Worm (Caenorhabditis elegans) whole organism, L1 larva: ENCODE data around the gene czw-1.

Experiments
- C04F5.9 ChIP-seq: sonication (generic microtip); optimal IDR thresholded peaks from 2 replicates; lab custom pipeline; 2016; ENCODE audit warnings: missing genetic modification characterization, missing compliant biosample characterization
- C34B4.2 ChIP-seq: sonication (generic microtip); optimal IDR thresholded peaks from 2 replicates; lab custom pipeline; 2017; ENCODE audit warnings: mild to moderate bottlenecking, missing genetic modification characterization, missing compliant biosample characterization
- F16B12.6 ChIP-seq: fragments of 150-350 bp; optimal IDR thresholded peaks from 2 replicates; lab custom pipeline; 2014; ENCODE audit warnings: missing biosample characterization, missing genetic modification characterization
- aly-2 ChIP-seq: fragments of 150-350 bp; optimal IDR thresholded peaks from 2 replicates; lab custom pipeline; 2014; ENCODE audit warnings: missing biosample characterization, missing genetic modification characterization
- ama-1 ChIP-seq: fragments of 150-350 bp; optimal IDR thresholded peaks from 2 replicates; lab custom pipeline; 2014
- blmp-1 ChIP-seq: fragments of 150-350 bp; optimal IDR thresholded peaks from 2 replicates; lab custom pipeline; 2014; ENCODE audit warnings: missing biosample characterization, missing genetic modification characterization
- ceh-8 ChIP-seq: fragments of 200-800 bp; sonication (Bioruptor generic); optimal IDR thresholded peaks from 2 replicates; lab custom pipeline; 2018; ENCODE audit warnings: mild to moderate bottlenecking, missing genetic modification characterization, moderate library complexity, missing compliant biosample characterization
- ceh-82 ChIP-seq, 3 experiments: fragments of 150-350 bp in 1 of 3; sonication (generic microtip) in 2 of 3; optimal IDR thresholded peaks; 2 replicates each; lab custom pipeline; 2014 to 2017; ENCODE audit warnings: missing biosample characterization in 3 of 3, missing genetic modification characterization in 3 of 3
- dpl-1 ChIP-seq, 3 experiments: fragments of 150-350 bp in 2 of 3; sonication (generic microtip) in 1 of 3; optimal IDR thresholded peaks; 2 replicates each; lab custom pipeline; 2014 to 2017; ENCODE audit warnings: missing biosample characterization in 3 of 3, missing genetic modification characterization in 3 of 3, missing genetic modification reagents in 3 of 3
- ets-5 ChIP-seq: fragments of 200-800 bp; sonication (Bioruptor generic); IDR thresholded peaks from 2 replicates; pipeline ENCODE4 v1.3.6; 2022; ENCODE audit warnings: missing genetic modification characterization, missing compliant biosample characterization
- fkh-10 ChIP-seq: sonication (generic microtip); optimal IDR thresholded peaks from 2 replicates; lab custom pipeline; 2017; ENCODE audit warnings: missing biosample characterization, missing genetic modification reagents, missing genetic modification characterization
- fkh-4 ChIP-seq: sonication (generic microtip); optimal IDR thresholded peaks from 2 replicates; lab custom pipeline; 2016; ENCODE audit warnings: missing compliant biosample characterization, missing genetic modification characterization, borderline replicate concordance
- fos-1 ChIP-seq: fragments of 150-350 bp; optimal IDR thresholded peaks from 2 replicates; lab custom pipeline; 2014; ENCODE audit warnings: missing biosample characterization, missing genetic modification characterization
- grh-1 ChIP-seq: fragments of 200-800 bp; sonication (Bioruptor generic); IDR thresholded peaks from 2 replicates; pipeline ENCODE4 v1.3.6; 2022; ENCODE audit warnings: missing genetic modification reagents, missing genetic modification characterization, missing compliant biosample characterization
- isw-1 ChIP-seq: fragments of 200-800 bp; sonication (Bioruptor generic); IDR thresholded peaks from 2 replicates; pipeline ENCODE4 v1.3.6; 2022; ENCODE audit warnings: missing genetic modification characterization, missing compliant biosample characterization
- lin-14 ChIP-seq: fragments of 200-800 bp; sonication (Bioruptor generic); optimal IDR thresholded peaks from 2 replicates; lab custom pipeline; 2018; ENCODE audit warnings: mild to moderate bottlenecking, missing genetic modification characterization, moderate library complexity, missing compliant biosample characterization
- lin-15B ChIP-seq: fragments of 150-350 bp; sonication (generic microtip); optimal IDR thresholded peaks from 3 replicates; lab custom pipeline; 2014; ENCODE audit warnings: missing biosample characterization, missing genetic modification characterization
- lin-35 ChIP-seq, 2 experiments: fragments of 150-350 bp; optimal IDR thresholded peaks; 2 replicates each; lab custom pipeline; 2014; ENCODE audit warnings: missing biosample characterization in 2 of 2, missing genetic modification characterization in 2 of 2, missing genetic modification reagents in 2 of 2
- lin-39 ChIP-seq: fragments of 150-350 bp; optimal IDR thresholded peaks from 2 replicates; lab custom pipeline; 2014; ENCODE audit warnings: missing biosample characterization, missing genetic modification reagents, missing genetic modification characterization
- mef-2 ChIP-seq: fragments of 150-350 bp; optimal IDR thresholded peaks from 2 replicates; lab custom pipeline; 2014; ENCODE audit warnings: missing biosample characterization, missing genetic modification characterization
- nhr-11 ChIP-seq: fragments of 150-350 bp; optimal IDR thresholded peaks from 2 replicates; lab custom pipeline; 2014; ENCODE audit warnings: missing biosample characterization, missing genetic modification characterization
- nhr-19 ChIP-seq: fragments of 200-800 bp; sonication (Bioruptor generic); conservative IDR thresholded peaks from 2 replicates; pipeline ENCODE4 v1.3.6; 2022; ENCODE audit warnings: missing genetic modification characterization, missing compliant biosample characterization
- nhr-28 ChIP-seq: fragments of 150-350 bp; optimal IDR thresholded peaks from 2 replicates; lab custom pipeline; 2014; ENCODE audit warnings: missing biosample characterization, missing genetic modification characterization
- nhr-71 ChIP-seq: sonication (generic microtip); optimal IDR thresholded peaks from 2 replicates; lab custom pipeline; 2016; ENCODE audit warnings: mild to moderate bottlenecking, missing genetic modification characterization, moderate library complexity, missing compliant biosample characterization
- nhr-76 ChIP-seq: sonication (generic microtip); optimal IDR thresholded peaks from 2 replicates; lab custom pipeline; 2017; ENCODE audit warnings: missing biosample characterization, missing genetic modification characterization
- nhr-85 ChIP-seq: sonication (generic microtip); peaks from one replicate; lab custom pipeline; 2016; ENCODE audit warnings: missing genetic modification characterization, inconsistent platforms, missing compliant biosample characterization
- nhr-90 ChIP-seq: sonication (generic microtip); optimal IDR thresholded peaks from 2 replicates; lab custom pipeline; 2016; ENCODE audit warnings: mild to moderate bottlenecking, missing genetic modification characterization, missing compliant biosample characterization; ENCODE audit not compliant: poor library complexity
- pag-3 ChIP-seq: sonication (generic microtip); optimal IDR thresholded peaks from 2 replicates; lab custom pipeline; 2017; ENCODE audit warnings: missing genetic modification characterization, mild to moderate bottlenecking, missing compliant biosample characterization, antibody characterized with exemption, borderline replicate concordance; ENCODE audit not compliant: insufficient read depth
- pqm-1 ChIP-seq: sonication (generic microtip); optimal IDR thresholded peaks from 3 replicates; lab custom pipeline; 2017; ENCODE audit warnings: missing biosample characterization, missing genetic modification characterization
- rnt-1 ChIP-seq: sonication (generic microtip); optimal IDR thresholded peaks from 2 replicates; lab custom pipeline; 2016; ENCODE audit warnings: mild to moderate bottlenecking, missing genetic modification characterization, moderate library complexity, missing compliant biosample characterization
- snpc-4 ChIP-seq: fragments of 150-350 bp; optimal IDR thresholded peaks from 2 replicates; lab custom pipeline; 2014; ENCODE audit warnings: missing biosample characterization, missing genetic modification characterization
- sox-4 ChIP-seq: sonication (generic microtip); optimal IDR thresholded peaks from 2 replicates; lab custom pipeline; 2016; ENCODE audit warnings: missing genetic modification characterization, missing compliant biosample characterization
- sptf-1 ChIP-seq: fragments of 150-350 bp; optimal IDR thresholded peaks from 2 replicates; lab custom pipeline; 2014; ENCODE audit warnings: missing biosample characterization, missing genetic modification characterization
- swsn-7 ChIP-seq: sonication (generic microtip); optimal IDR thresholded peaks from 2 replicates; lab custom pipeline; 2016; ENCODE audit warnings: missing genetic modification characterization, missing compliant biosample characterization
- tbx-2 ChIP-seq: sonication (generic microtip); optimal IDR thresholded peaks from 2 replicates; lab custom pipeline; 2016; ENCODE audit warnings: missing genetic modification characterization, missing compliant biosample characterization
- tlp-1 ChIP-seq: fragments of 150-350 bp; optimal IDR thresholded peaks from 2 replicates; lab custom pipeline; 2014; ENCODE audit warnings: missing biosample characterization, missing genetic modification characterization
- unc-130 ChIP-seq: fragments of 150-350 bp; optimal IDR thresholded peaks from 2 replicates; lab custom pipeline; 2017; ENCODE audit warnings: missing biosample characterization, missing genetic modification characterization, inconsistent platforms
- unc-86 ChIP-seq: sonication (generic microtip); optimal IDR thresholded peaks from 2 replicates; lab custom pipeline; 2016; ENCODE audit warnings: missing genetic modification characterization, missing compliant biosample characterization
- vab-15 ChIP-seq: sonication (generic microtip); optimal IDR thresholded peaks from 2 replicates; lab custom pipeline; 2017; ENCODE audit warnings: missing genotype, mild to moderate bottlenecking, missing genetic modification characterization, missing compliant biosample characterization
- xbp-1 ChIP-seq: sonication (generic microtip); optimal IDR thresholded peaks from 2 replicates; lab custom pipeline; 2016; ENCODE audit warnings: missing genetic modification characterization, missing compliant biosample characterization
- zip-4 ChIP-seq: fragments of 200-800 bp; sonication (Bioruptor generic); optimal IDR thresholded peaks from 2 replicates; lab custom pipeline; 2018; ENCODE audit warnings: mild to moderate bottlenecking, missing genetic modification characterization, moderate library complexity, missing compliant biosample characterization
- ztf-4 ChIP-seq: fragments of 150-350 bp; optimal IDR thresholded peaks from 2 replicates; lab custom pipeline; 2014; ENCODE audit warnings: missing biosample characterization, missing genetic modification characterization

The czw-1 gene

DNA sequence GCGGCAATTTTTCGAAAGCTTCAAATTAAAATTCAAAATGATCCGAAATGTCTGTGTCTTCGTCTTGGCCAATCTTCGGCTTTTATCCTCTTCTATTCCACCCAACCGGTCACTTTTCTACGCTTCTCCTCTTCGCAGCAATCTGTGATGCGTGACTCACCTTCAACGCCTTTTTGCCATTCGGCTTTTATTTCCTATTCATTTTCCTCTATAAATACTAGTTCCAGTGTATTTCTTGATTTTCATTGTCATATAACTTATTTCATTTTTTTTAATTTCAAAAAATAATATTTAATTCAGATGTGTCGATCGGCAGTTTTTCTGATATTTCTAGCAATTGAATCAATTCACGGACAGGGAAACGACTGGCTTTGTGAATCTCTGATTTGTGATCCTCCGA is 26.5 kb downstream of the czw-1 start, which contains the start of gene C49H3.16:
Gene C49H3.16 (plus strand): TSS at position 301 of the 400 bp plus-strand sequence.
- TF ChIP-seq vab-15 (tag; lab: Kevin White, UChicago) (no peak), unc-130 (tag; lab: Kevin White, UChicago) (no peak), mef-2 (tag; lab: Kevin White, UChicago) (no peak), fkh-10 (GFP tag; lab: Kevin White, UChicago) (no peak), zip-4 (GFP tag; lab: Kevin White, UChicago) (no peak), swsn-7 (tag; lab: Kevin White, UChicago) (no peak), ets-5 (GFP tag; lab: Robert Waterston, UW) (no peak), fos-1 (tag; lab: Kevin White, UChicago) (no peak), nhr-71 (tag; lab: Kevin White, UChicago) (no peak), nhr-76 (tag; lab: Kevin White, UChicago) (no peak), aly-2 (no peak), nhr-11 (tag; lab: Kevin White, UChicago) (no peak), nhr-28 (no peak), ztf-4 (tag; lab: Kevin White, UChicago) (no peak), F16B12.6 (tag; lab: Kevin White, UChicago) (no peak), nhr-90 (tag; lab: Kevin White, UChicago) (no peak), C04F5.9 (tag; lab: Kevin White, UChicago) (no peak), tlp-1 (tag; lab: Kevin White, UChicago) (no peak), nhr-19 (GFP tag; lab: Robert Waterston, UW) (no peak), ceh-82 (tag; optimal IDR thresholded peaks at IDR 0.05; lab: Kevin White, UChicago) (no peak)
- TF ChIP-seq, all 84 proteins: peak for 0

DNA sequence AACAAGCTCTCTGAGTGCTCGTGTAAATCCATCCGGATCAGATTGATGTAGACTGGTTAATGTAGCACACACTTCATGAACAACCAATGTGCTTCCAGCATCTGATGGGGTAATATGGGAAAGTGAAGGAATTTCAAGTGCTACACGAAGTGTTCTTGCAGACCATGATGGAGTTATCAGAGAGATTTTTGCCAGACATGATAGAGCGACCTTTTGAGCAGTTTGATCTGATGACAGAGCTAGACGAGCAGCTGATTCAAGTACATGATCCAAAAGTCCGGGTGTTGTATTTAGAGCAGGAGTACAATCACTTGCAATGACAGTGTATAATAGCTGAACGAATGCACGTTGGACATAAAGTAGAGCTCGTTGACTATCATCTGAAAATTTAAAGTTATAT is 28.7 kb downstream of the czw-1 start:
- TF ChIP-seq zip-4 (GFP tag; lab: Kevin White, UChicago) (no peak), pqm-1 (tag; lab: Kevin White, UChicago) (no peak), tbx-2 (tag; lab: Kevin White, UChicago) (no peak), sox-4 (no peak), sptf-1 (no peak), snpc-4 (tag; lab: Kevin White, UChicago) (no peak), C34B4.2 (tag; lab: Kevin White, UChicago) (no peak), lin-15B (no peak), nhr-85 (no peak), fkh-4 (no peak), rnt-1 (tag; lab: Kevin White, UChicago) (no peak), xbp-1 (no peak), C04F5.9 (tag; lab: Kevin White, UChicago) (no peak), grh-1 (GFP tag; lab: Robert Waterston, UW) (no peak), ceh-8 (GFP tag; lab: Kevin White, UChicago) (no peak), tlp-1 (tag; lab: Kevin White, UChicago) (no peak), lin-39 (tag; lab: Kevin White, UChicago) (no peak)

- no peak for TF ChIP-seq pag-3 (tag; lab: Kevin White, UChicago)
- no peak for TF ChIP-seq isw-1 (GFP tag; lab: Robert Waterston, UW)
- no peak for TF ChIP-seq unc-86 (tag; lab: Kevin White, UChicago)
- no peak for TF ChIP-seq lin-35 (GFP tag; optimal IDR thresholded peaks at IDR 0.05; lab: Kevin White, UChicago)
- TF ChIP-seq nhr-28 = no peak
- no peak for TF ChIP-seq nhr-19 (GFP tag; lab: Robert Waterston, UW)
- no peak for TF ChIP-seq mef-2 (tag; lab: Kevin White, UChicago)
- no peak for TF ChIP-seq nhr-85
- no peak for TF ChIP-seq sptf-1
- TF ChIP-seq dpl-1 (GFP tag; optimal IDR thresholded peaks at IDR 0.05; lab: Kevin White, UChicago) = no peak
- TF ChIP-seq fkh-10 (GFP tag; lab: Kevin White, UChicago) = no peak
- TF ChIP-seq blmp-1 (tag; lab: Kevin White, UChicago) = no peak
- TF ChIP-seq F16B12.6 (tag; lab: Kevin White, UChicago) = no peak
- TF ChIP-seq ceh-82 (tag; optimal IDR thresholded peaks at IDR 0.05; lab: Kevin White, UChicago) = no peak
- TF ChIP-seq ceh-8 (GFP tag; lab: Kevin White, UChicago) = no peak
- TF ChIP-seq unc-130 (tag; lab: Kevin White, UChicago) = no peak
- no peak for TF ChIP-seq lin-14 (GFP tag; lab: Kevin White, UChicago)
- no peak for TF ChIP-seq ama-1 (lab: Kevin White, UChicago)
- TF ChIP-seq, all 84 proteins: peak for 0
Measured at ce11 chrIV:7916907-7917306, 29.7 kb downstream of the czw-1 start.
